Worm (Caenorhabditis elegans) whole organism, L1 larva: ENCODE measurements around the gene C34E10.9.

Experiments
- C34B4.2 ChIP-seq: sonication (generic microtip); optimal IDR thresholded peaks from 2 replicates; lab custom pipeline; 2017; ENCODE audit warnings: mild to moderate bottlenecking, missing genetic modification characterization, missing compliant biosample characterization
- Y116A8C.19 ChIP-seq: sonication (generic microtip); optimal IDR thresholded peaks from 2 replicates; lab custom pipeline; 2016; ENCODE audit warnings: missing compliant biosample characterization, missing genetic modification characterization, borderline replicate concordance
- alr-1 ChIP-seq: fragments of 200-800 bp; sonication (Bioruptor generic); optimal IDR thresholded peaks from 2 replicates; lab custom pipeline; 2018; ENCODE audit warnings: borderline replicate concordance, mild to moderate bottlenecking, missing genetic modification characterization, missing compliant biosample characterization
- aly-2 ChIP-seq: fragments of 150-350 bp; optimal IDR thresholded peaks from 2 replicates; lab custom pipeline; 2014; ENCODE audit warnings: missing biosample characterization, missing genetic modification characterization
- ama-1 ChIP-seq: fragments of 150-350 bp; optimal IDR thresholded peaks from 2 replicates; lab custom pipeline; 2014
- ceh-8 ChIP-seq: fragments of 200-800 bp; sonication (Bioruptor generic); optimal IDR thresholded peaks from 2 replicates; lab custom pipeline; 2018; ENCODE audit warnings: mild to moderate bottlenecking, missing genetic modification characterization, moderate library complexity, missing compliant biosample characterization
- ceh-90 ChIP-seq: sonication (generic microtip); optimal IDR thresholded peaks from 2 replicates; lab custom pipeline; 2016; ENCODE audit warnings: missing genetic modification characterization, missing compliant biosample characterization
- dsc-1 ChIP-seq: sonication (generic microtip); optimal IDR thresholded peaks from 2 replicates; lab custom pipeline; 2016; ENCODE audit warnings: mild to moderate bottlenecking, missing genetic modification characterization, missing compliant biosample characterization
- efl-1 ChIP-seq, 4 experiments: fragments of 150-350 bp; optimal IDR thresholded peaks in 3 of 4; peaks in 1 of 4; 1 replicate in 1 of 4; 2 replicates in 3 of 4; lab custom pipeline; 2014; ENCODE audit warnings: missing biosample characterization in 2 of 4, missing genetic modification characterization in 2 of 4, missing genetic modification reagents in 2 of 4
- elt-2 ChIP-seq: sonication (generic microtip); optimal IDR thresholded peaks from 2 replicates; lab custom pipeline; 2016; ENCODE audit warnings: missing genetic modification characterization, mild to moderate bottlenecking, inconsistent platforms, missing compliant biosample characterization, missing genetic modification reagents
- fos-1 ChIP-seq: fragments of 150-350 bp; optimal IDR thresholded peaks from 2 replicates; lab custom pipeline; 2014; ENCODE audit warnings: missing biosample characterization, missing genetic modification characterization
- grh-1 ChIP-seq: fragments of 200-800 bp; sonication (Bioruptor generic); IDR thresholded peaks from 2 replicates; pipeline ENCODE4 v1.3.6; 2022; ENCODE audit warnings: missing genetic modification reagents, missing genetic modification characterization, missing compliant biosample characterization
- hlh-17 ChIP-seq: fragments of 200-800 bp; sonication (Bioruptor generic); optimal IDR thresholded peaks from 2 replicates; lab custom pipeline; 2018; ENCODE audit warnings: missing genetic modification characterization, mild to moderate bottlenecking, missing compliant biosample characterization, moderate library complexity, borderline replicate concordance
- isw-1 ChIP-seq: fragments of 200-800 bp; sonication (Bioruptor generic); IDR thresholded peaks from 2 replicates; pipeline ENCODE4 v1.3.6; 2022; ENCODE audit warnings: missing genetic modification characterization, missing compliant biosample characterization
- jun-1 ChIP-seq: fragments of 150-350 bp; optimal IDR thresholded peaks from 2 replicates; lab custom pipeline; 2014; ENCODE audit warnings: missing biosample characterization, missing genetic modification reagents, missing genetic modification characterization
- lin-13 ChIP-seq: fragments of 150-350 bp; optimal IDR thresholded peaks from 2 replicates; lab custom pipeline; 2014; ENCODE audit warnings: missing biosample characterization, missing genetic modification reagents, missing genetic modification characterization
- lin-35 ChIP-seq, 2 experiments: fragments of 150-350 bp; optimal IDR thresholded peaks; 2 replicates each; lab custom pipeline; 2014; ENCODE audit warnings: missing biosample characterization in 2 of 2, missing genetic modification characterization in 2 of 2, missing genetic modification reagents in 2 of 2
- lsy-2 ChIP-seq, 2 experiments: fragments of 150-350 bp; optimal IDR thresholded peaks; 2 replicates each; lab custom pipeline; 2014; ENCODE audit warnings: missing biosample characterization in 2 of 2, missing genetic modification characterization in 2 of 2
- nhr-12 ChIP-seq: sonication (generic microtip); optimal IDR thresholded peaks from 2 replicates; lab custom pipeline; 2017; ENCODE audit warnings: missing biosample characterization, missing genetic modification characterization
- nhr-19 ChIP-seq: fragments of 200-800 bp; sonication (Bioruptor generic); conservative IDR thresholded peaks from 2 replicates; pipeline ENCODE4 v1.3.6; 2022; ENCODE audit warnings: missing genetic modification characterization, missing compliant biosample characterization
- nhr-20 ChIP-seq: sonication (generic microtip); optimal IDR thresholded peaks from 2 replicates; lab custom pipeline; 2016; ENCODE audit warnings: mild to moderate bottlenecking, missing genetic modification characterization, missing compliant biosample characterization
- nhr-237 ChIP-seq: fragments of 150-350 bp; optimal IDR thresholded peaks from 2 replicates; lab custom pipeline; 2014; ENCODE audit warnings: missing biosample characterization, missing genetic modification characterization
- nhr-47 ChIP-seq: sonication (generic microtip); optimal IDR thresholded peaks from 2 replicates; lab custom pipeline; 2016; ENCODE audit warnings: mild to moderate bottlenecking, missing genetic modification characterization, moderate library complexity, missing compliant biosample characterization
- nhr-71 ChIP-seq: sonication (generic microtip); optimal IDR thresholded peaks from 2 replicates; lab custom pipeline; 2016; ENCODE audit warnings: mild to moderate bottlenecking, missing genetic modification characterization, moderate library complexity, missing compliant biosample characterization
- nhr-76 ChIP-seq: sonication (generic microtip); optimal IDR thresholded peaks from 2 replicates; lab custom pipeline; 2017; ENCODE audit warnings: missing biosample characterization, missing genetic modification characterization
- nhr-77 ChIP-seq: fragments of 150-350 bp; optimal IDR thresholded peaks from 2 replicates; lab custom pipeline; 2014; ENCODE audit warnings: missing biosample characterization, missing genetic modification characterization
- nhr-85 ChIP-seq: sonication (generic microtip); peaks from one replicate; lab custom pipeline; 2016; ENCODE audit warnings: missing genetic modification characterization, inconsistent platforms, missing compliant biosample characterization
- nhr-90 ChIP-seq: sonication (generic microtip); optimal IDR thresholded peaks from 2 replicates; lab custom pipeline; 2016; ENCODE audit warnings: mild to moderate bottlenecking, missing genetic modification characterization, missing compliant biosample characterization; ENCODE audit not compliant: poor library complexity
- pag-3 ChIP-seq: sonication (generic microtip); optimal IDR thresholded peaks from 2 replicates; lab custom pipeline; 2017; ENCODE audit warnings: missing genetic modification characterization, mild to moderate bottlenecking, missing compliant biosample characterization, antibody characterized with exemption, borderline replicate concordance; ENCODE audit not compliant: insufficient read depth
- pax-3 ChIP-seq: fragments of 200-800 bp; sonication (Bioruptor generic); optimal IDR thresholded peaks from 2 replicates; lab custom pipeline; 2018; ENCODE audit warnings: mild to moderate bottlenecking, missing genetic modification characterization, moderate library complexity, missing compliant biosample characterization
- pqm-1 ChIP-seq: sonication (generic microtip); optimal IDR thresholded peaks from 3 replicates; lab custom pipeline; 2017; ENCODE audit warnings: missing biosample characterization, missing genetic modification characterization
- rnt-1 ChIP-seq: sonication (generic microtip); optimal IDR thresholded peaks from 2 replicates; lab custom pipeline; 2016; ENCODE audit warnings: mild to moderate bottlenecking, missing genetic modification characterization, moderate library complexity, missing compliant biosample characterization
- sptf-1 ChIP-seq: fragments of 150-350 bp; optimal IDR thresholded peaks from 2 replicates; lab custom pipeline; 2014; ENCODE audit warnings: missing biosample characterization, missing genetic modification characterization
- sup-37 ChIP-seq: fragments of 200-800 bp; sonication (Bioruptor generic); optimal IDR thresholded peaks from 2 replicates; lab custom pipeline; 2018; ENCODE audit warnings: mild to moderate bottlenecking, missing genetic modification characterization, missing compliant biosample characterization
- tlp-1 ChIP-seq: fragments of 150-350 bp; optimal IDR thresholded peaks from 2 replicates; lab custom pipeline; 2014; ENCODE audit warnings: missing biosample characterization, missing genetic modification characterization
- unc-30 ChIP-seq: sonication (generic microtip); optimal IDR thresholded peaks from 2 replicates; lab custom pipeline; 2017; ENCODE audit warnings: missing biosample characterization, missing genetic modification characterization
- unc-62 ChIP-seq: fragments of 150-350 bp; optimal IDR thresholded peaks from 2 replicates; lab custom pipeline; 2014; ENCODE audit warnings: missing biosample characterization, missing genetic modification reagents, missing genetic modification characterization
- vab-15 ChIP-seq: sonication (generic microtip); optimal IDR thresholded peaks from 2 replicates; lab custom pipeline; 2017; ENCODE audit warnings: missing genotype, mild to moderate bottlenecking, missing genetic modification characterization, missing compliant biosample characterization
- xbp-1 ChIP-seq: sonication (generic microtip); optimal IDR thresholded peaks from 2 replicates; lab custom pipeline; 2016; ENCODE audit warnings: missing genetic modification characterization, missing compliant biosample characterization
- zag-1 ChIP-seq: fragments of 150-350 bp; optimal IDR thresholded peaks from 2 replicates; lab custom pipeline; 2014; ENCODE audit warnings: missing biosample characterization, missing genetic modification characterization
- zip-4 ChIP-seq: fragments of 200-800 bp; sonication (Bioruptor generic); optimal IDR thresholded peaks from 2 replicates; lab custom pipeline; 2018; ENCODE audit warnings: mild to moderate bottlenecking, missing genetic modification characterization, moderate library complexity, missing compliant biosample characterization
- ztf-4 ChIP-seq: fragments of 150-350 bp; optimal IDR thresholded peaks from 2 replicates; lab custom pipeline; 2014; ENCODE audit warnings: missing biosample characterization, missing genetic modification characterization

Gene C34E10.9

DNA sequence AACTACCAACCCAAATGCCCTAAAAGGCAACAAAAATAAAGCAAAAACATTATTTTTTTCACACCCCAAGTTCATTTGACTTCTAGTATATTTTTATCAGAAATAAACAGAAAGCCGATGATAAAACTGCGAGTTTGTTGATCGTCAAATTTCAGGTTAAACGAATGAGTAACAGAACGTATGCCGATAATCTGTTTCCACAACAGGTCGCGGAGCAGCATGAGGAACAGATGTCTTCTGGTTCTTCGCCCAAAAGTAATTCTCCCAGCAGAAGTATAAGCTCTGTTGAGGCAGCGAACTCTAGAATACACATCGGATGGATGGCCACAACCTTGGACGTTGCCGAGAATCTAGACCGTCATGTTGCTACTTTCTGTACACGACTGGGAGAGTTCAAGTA lies 32.8 kb downstream of the C34E10.9 start, which contains the start of gene prmt-5 (continued):
- TF ChIP-seq nhr-90 (tag; lab: Kevin White, UChicago) (peak; percentile 17), lsy-2 (tag; optimal IDR thresholded peaks at IDR 0.05; lab: Kevin White, UChicago) (peak in 1 of 2 experiments; percentile 21), nhr-20 (tag; lab: Kevin White, UChicago) (peak; percentile 36), efl-1 (optimal IDR thresholded peaks at IDR 0.05; lab: Kevin White, UChicago) (peak; percentile 21 to 41), efl-1 (GFP tag; optimal IDR thresholded peaks at IDR 0.05 in 1 of 2; lab: Kevin White, UChicago) (peak in 1 of 2 experiments; percentile 77), xbp-1 (tag; lab: Kevin White, UChicago) (peak; percentile 3), ceh-90 (no peak), Y116A8C.19 (tag; lab: Kevin White, UChicago) (no peak), sup-37 (GFP tag; lab: Kevin White, UChicago) (peak; percentile 24), sptf-1 (tag; lab: Kevin White, UChicago) (no peak), nhr-47 (tag; lab: Kevin White, UChicago) (peak; percentile 46), dsc-1 (tag; lab: Kevin White, UChicago) (no peak), ztf-4 (tag; lab: Kevin White, UChicago) (peak; percentile 45), nhr-19 (GFP tag; lab: Robert Waterston, UW) (peak; percentile 25; the same call in 1 of the 2 replicates), rnt-1 (tag; lab: Kevin White, UChicago) (peak; percentile 15), ama-1 (lab: Kevin White, UChicago) (peak; percentile 90), elt-2 (tag; lab: Kevin White, UChicago) (peak; percentile 31), pax-3 (tag; lab: Kevin White, UChicago) (no peak), C34B4.2 (tag; lab: Kevin White, UChicago) (peak; percentile 43), isw-1 (no peak), nhr-71 (tag; lab: Kevin White, UChicago) (peak; percentile 51), hlh-17 (GFP tag; lab: Kevin White, UChicago) (no peak)

DNA sequence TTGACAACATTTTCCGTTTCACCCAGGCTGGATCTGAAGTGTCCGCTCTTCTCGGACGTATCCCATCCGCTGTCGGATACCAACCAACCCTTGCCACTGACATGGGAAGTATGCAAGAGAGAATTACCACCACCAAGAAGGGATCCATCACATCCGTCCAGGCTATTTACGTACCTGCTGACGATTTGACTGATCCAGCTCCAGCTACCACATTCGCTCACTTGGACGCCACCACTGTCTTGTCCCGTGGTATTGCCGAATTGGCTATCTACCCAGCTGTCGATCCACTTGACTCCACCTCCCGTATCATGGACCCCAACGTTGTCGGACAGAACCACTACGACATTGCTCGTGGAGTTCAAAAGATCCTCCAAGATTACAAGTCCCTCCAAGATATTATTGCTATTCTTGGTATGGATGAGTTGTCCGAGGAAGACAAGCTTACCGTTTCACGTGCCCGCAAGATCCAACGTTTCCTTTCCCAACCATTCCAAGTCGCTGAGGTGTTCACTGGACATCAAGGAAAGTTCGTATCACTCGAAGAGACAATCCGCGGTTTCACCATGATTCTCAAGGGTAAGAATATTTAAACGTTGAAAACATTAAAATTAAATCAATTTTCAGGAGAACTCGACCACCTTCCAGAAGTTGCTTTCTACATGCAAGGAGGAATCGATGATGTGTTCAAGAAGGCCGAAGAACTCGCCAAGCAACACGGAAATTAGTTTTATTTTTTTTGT lies 33.5 kb downstream of the C34E10.9 start:
- TF ChIP-seq nhr-85 (tag; lab: Kevin White, UChicago) (peak; percentile 59), fos-1 (tag; lab: Kevin White, UChicago) (no peak), alr-1 (tag; lab: Kevin White, UChicago) (peak; percentile 94), nhr-12 (tag; lab: Kevin White, UChicago) (no peak), unc-30 (tag; lab: Kevin White, UChicago) (no peak), efl-1 (optimal IDR thresholded peaks at IDR 0.05; lab: Kevin White, UChicago) (no peak), efl-1 (GFP tag; optimal IDR thresholded peaks at IDR 0.05 in 1 of 2; lab: Kevin White, UChicago) (peak in 1 of 2 experiments; percentile 90), grh-1 (no peak), nhr-77 (tag; lab: Kevin White, UChicago) (no peak), lsy-2 (tag; optimal IDR thresholded peaks at IDR 0.05; lab: Kevin White, UChicago) (no peak), aly-2 (tag; lab: Kevin White, UChicago) (no peak), nhr-76 (peak; percentile 33)

DNA sequence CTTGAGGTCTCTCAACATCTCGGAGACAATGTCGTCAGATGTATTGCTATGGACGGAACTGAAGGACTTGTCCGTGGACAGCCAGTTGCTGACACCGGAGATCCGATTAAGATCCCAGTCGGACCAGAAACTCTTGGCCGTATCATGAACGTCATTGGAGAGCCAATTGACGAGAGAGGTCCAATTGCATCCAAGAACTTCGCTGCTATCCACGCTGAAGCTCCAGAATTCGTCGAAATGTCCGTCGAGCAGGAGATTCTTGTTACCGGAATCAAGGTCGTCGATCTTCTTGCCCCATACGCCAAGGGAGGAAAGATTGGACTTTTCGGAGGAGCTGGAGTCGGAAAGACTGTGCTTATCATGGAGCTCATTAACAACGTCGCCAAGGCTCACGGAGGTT lies 34.4 kb downstream of the C34E10.9 start:
- TF ChIP-seq efl-1 (optimal IDR thresholded peaks at IDR 0.05; lab: Kevin White, UChicago) (no peak), efl-1 (GFP tag; optimal IDR thresholded peaks at IDR 0.05 in 1 of 2; lab: Kevin White, UChicago) (peak in 1 of 2 experiments; percentile 90), ama-1 (lab: Kevin White, UChicago) (peak; percentile 20), ceh-90 (no peak)

DNA sequence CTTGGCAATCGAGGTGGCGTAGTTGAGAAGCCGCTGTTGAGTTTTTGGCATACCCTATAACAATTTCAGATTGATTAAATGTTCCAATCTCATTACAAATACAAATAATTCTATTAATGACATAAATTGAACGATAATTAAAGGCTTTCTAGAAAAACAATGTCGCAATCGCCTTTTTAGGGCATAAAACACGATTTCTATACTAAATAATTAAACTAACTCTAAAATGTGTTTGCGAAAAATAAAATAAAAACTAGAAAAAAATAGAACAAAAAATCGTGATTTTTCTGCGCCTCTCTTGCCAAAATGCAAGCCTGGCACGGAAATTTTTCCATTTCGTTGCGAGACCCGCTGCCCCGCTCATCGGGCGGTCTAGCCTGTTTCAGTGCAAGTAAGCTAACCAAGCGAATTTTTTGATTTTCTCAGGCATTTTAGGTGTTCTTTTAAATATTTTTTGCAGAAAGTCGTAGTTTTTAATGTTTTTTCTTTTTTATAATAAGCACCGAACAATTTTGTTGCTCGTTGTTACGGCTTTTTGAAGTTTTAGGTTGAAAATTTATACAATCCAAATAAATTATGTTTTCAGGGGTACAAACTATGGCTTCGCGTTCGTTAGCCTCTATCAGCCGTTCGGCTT lies 35.2 kb downstream of the C34E10.9 start, which contains the start of the genes C34E10.12, C34E10.10 and atp-2:
Gene C34E10.12 (minus strand): TSS at position 51 of the 637 bp plus-strand sequence.
Gene C34E10.10 (minus strand): TSS at position 54 of the 637 bp plus-strand sequence.
Gene atp-2 (plus strand): TSS at position 587 of the 637 bp plus-strand sequence.
- TF ChIP-seq ztf-4 (tag; lab: Kevin White, UChicago) (no peak), vab-15 (tag; lab: Kevin White, UChicago) (no peak), C34B4.2 (tag; lab: Kevin White, UChicago) (peak; percentile 99), lin-35 (GFP tag; optimal IDR thresholded peaks at IDR 0.05; lab: Kevin White, UChicago) (peak; percentile 86 to 90), zip-4 (GFP tag; lab: Kevin White, UChicago) (peak; percentile 40), unc-62 (GFP tag; lab: Kevin White, UChicago) (no peak), tlp-1 (no peak), dsc-1 (tag; lab: Kevin White, UChicago) (peak; percentile 72), pag-3 (tag; lab: Kevin White, UChicago) (no peak), ceh-90 (peak; percentile 31), nhr-90 (tag; lab: Kevin White, UChicago) (peak; percentile 85), ceh-8 (peak; percentile 59), pqm-1 (no peak), nhr-237 (peak; percentile 67), lin-13 (GFP tag; lab: Kevin White, UChicago) (peak; percentile 84), aly-2 (tag; lab: Kevin White, UChicago) (peak; percentile 70), sptf-1 (tag; lab: Kevin White, UChicago) (no peak), jun-1 (peak; percentile 73), zag-1 (tag; lab: Kevin White, UChicago) (no peak)
